Worm (Caenorhabditis elegans) whole organism, midembryonic: ENCODE measurements around the gene nspd-9.

Source experiments
- T22C8.4 ChIP-seq: fragments of 200-800 bp; sonication (Bioruptor generic); IDR thresholded peaks from 2 replicates; pipeline ENCODE4 v1.3.6; 2022; ENCODE audit warnings: missing genetic modification characterization, missing compliant biosample characterization
- cog-1 ChIP-seq: sonication (generic microtip); optimal IDR thresholded peaks from 2 replicates; lab custom pipeline; 2016; ENCODE audit warnings: missing genetic modification characterization, missing compliant biosample characterization
- flt-1 ChIP-seq: fragments of 200-800 bp; sonication (Bioruptor generic); IDR thresholded peaks from 2 replicates; pipeline ENCODE4 v1.3.6; 2022; ENCODE audit warnings: missing genetic modification characterization, missing compliant biosample characterization
- klf-2 ChIP-seq: fragments of 200-800 bp; sonication (Bioruptor generic); conservative IDR thresholded peaks from 2 replicates; pipeline ENCODE4 v1.3.6; 2022; ENCODE audit warnings: missing genetic modification reagents, missing genetic modification characterization, missing compliant biosample characterization
- med-1 ChIP-seq: sonication (generic microtip); optimal IDR thresholded peaks from 2 replicates; lab custom pipeline; 2017; ENCODE audit warnings: missing genetic modification characterization, mild to moderate bottlenecking, missing compliant biosample characterization, antibody characterized with exemption, missing genetic modification reagents; ENCODE audit not compliant: insufficient read depth
- ref-1 ChIP-seq: fragments of 200-800 bp; sonication (Bioruptor generic); conservative IDR thresholded peaks from 2 replicates; pipeline ENCODE4 v1.3.6; 2022; ENCODE audit warnings: missing genetic modification reagents, missing genetic modification characterization, missing compliant biosample characterization
- tab-1 ChIP-seq: fragments of 200-800 bp; sonication (Bioruptor generic); IDR thresholded peaks from 2 replicates; pipeline ENCODE4 v1.3.6; 2022; ENCODE audit warnings: missing genetic modification characterization, missing compliant biosample characterization
- ztf-23 ChIP-seq: fragments of 200-800 bp; sonication (Bioruptor generic); IDR thresholded peaks from 2 replicates; pipeline ENCODE4 v1.3.6; 2022; ENCODE audit warnings: missing genetic modification reagents, missing genetic modification characterization, missing compliant biosample characterization
- ztf-29 ChIP-seq: fragments of 200-800 bp; sonication (Bioruptor generic); IDR thresholded peaks from 2 replicates; pipeline ENCODE4 v1.3.6; 2022; ENCODE audit warnings: missing genetic modification reagents, missing genetic modification characterization, missing compliant biosample characterization

- TF ChIP-seq tab-1 (GFP tag; lab: Robert Waterston, UW) (no peak), ztf-29 (GFP tag; lab: Robert Waterston, UW) (no peak), flt-1 (GFP tag; lab: Robert Waterston, UW) (no peak), ref-1 (GFP tag; lab: Robert Waterston, UW) (no peak), T22C8.4 (no peak), klf-2 (no peak), ztf-23 (GFP tag; lab: Robert Waterston, UW) (no peak), cog-1 (tag; lab: Kevin White, UChicago) (no peak), med-1 (GFP tag; lab: Kevin White, UChicago) (no peak)
Measured at ce11 chrIII:4796536-4796935, 33.6 kb downstream of the nspd-9 start, which contains the start of gene tag-325.
